Fruit fly (Drosophila melanogaster) whole organism, prepupa: ENCODE data around the gene nebu.

Experiments
- CG11294 ChIP-seq: fragments of 200-800 bp; sonication (Bioruptor generic); IDR thresholded peaks from 2 replicates; pipeline ENCODE4 v1.3.6; 2022; ENCODE audit warnings: missing biosample characterization, missing genetic modification characterization
- CG7368 ChIP-seq: fragments of 200-800 bp; sonication (Bioruptor generic); optimal IDR thresholded peaks from 3 replicates; lab custom pipeline; 2016; ENCODE audit warnings: missing biosample characterization, missing genetic modification characterization
- Eip93F ChIP-seq: fragments of 200-800 bp; sonication (Bioruptor generic); optimal IDR thresholded peaks from 2 replicates; lab custom pipeline; 2016; ENCODE audit warnings: missing biosample characterization, mild to moderate bottlenecking, missing genetic modification characterization
- dsx ChIP-seq: fragments of 200-800 bp; optimal IDR thresholded peaks from 3 replicates; lab custom pipeline; 2019; ENCODE audit warnings: missing biosample characterization, mild to moderate bottlenecking, missing genetic modification characterization, moderate library complexity; ENCODE audit not compliant: poor library complexity, severe bottlenecking
- net ChIP-seq: fragments of 200-800 bp; sonication (Bioruptor generic); optimal IDR thresholded peaks from 3 replicates; lab custom pipeline; 2016; ENCODE audit warnings: missing biosample characterization, missing genetic modification characterization
- salr ChIP-seq, 2 experiments: fragments of 200-800 bp; sonication (Bioruptor generic); optimal IDR thresholded peaks; 3 replicates each; lab custom pipeline; 2016 to 2018; ENCODE audit warnings: missing biosample characterization in 2 of 2, missing genetic modification characterization in 2 of 2, mild to moderate bottlenecking in 1 of 2
- topi ChIP-seq: fragments of 200-800 bp; sonication (Bioruptor generic); optimal IDR thresholded peaks from 3 replicates; lab custom pipeline; 2016; ENCODE audit warnings: missing biosample characterization, missing genetic modification characterization

DNA sequence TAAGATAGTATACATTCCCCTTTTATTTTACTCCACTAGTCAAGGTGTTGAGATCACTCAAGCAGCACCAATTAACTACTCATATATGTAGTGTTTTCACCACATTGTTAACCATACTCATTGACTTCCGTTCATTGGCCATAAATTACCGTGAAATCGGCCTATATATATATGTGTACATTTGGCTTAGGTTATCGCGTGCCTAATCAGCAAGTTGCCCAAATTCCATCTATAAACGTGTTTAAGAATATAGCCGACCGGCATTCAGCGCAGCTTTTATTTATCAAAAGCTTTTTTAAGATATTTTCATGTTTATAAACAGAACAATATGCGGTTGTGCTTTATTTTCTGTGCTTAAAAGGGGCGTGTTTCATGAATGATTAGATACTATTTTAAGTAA lies 14.4 kb downstream of the nebu start:
- TF ChIP-seq CG7368 (GFP tag; lab: Kevin White, UChicago) (no peak), net (no peak), CG11294 (GFP tag; lab: Robert Waterston, UW) (no peak), topi (GFP tag; lab: Kevin White, UChicago) (no peak), salr (GFP tag; optimal IDR thresholded peaks at IDR 0.05; lab: Kevin White, UChicago) (no peak), dsx (GFP tag; lab: Kevin White, UChicago) (no peak), Eip93F (no peak)
